Fruit fly (Drosophila melanogaster): ENCODE results near the gene CG42711.

DNA sequence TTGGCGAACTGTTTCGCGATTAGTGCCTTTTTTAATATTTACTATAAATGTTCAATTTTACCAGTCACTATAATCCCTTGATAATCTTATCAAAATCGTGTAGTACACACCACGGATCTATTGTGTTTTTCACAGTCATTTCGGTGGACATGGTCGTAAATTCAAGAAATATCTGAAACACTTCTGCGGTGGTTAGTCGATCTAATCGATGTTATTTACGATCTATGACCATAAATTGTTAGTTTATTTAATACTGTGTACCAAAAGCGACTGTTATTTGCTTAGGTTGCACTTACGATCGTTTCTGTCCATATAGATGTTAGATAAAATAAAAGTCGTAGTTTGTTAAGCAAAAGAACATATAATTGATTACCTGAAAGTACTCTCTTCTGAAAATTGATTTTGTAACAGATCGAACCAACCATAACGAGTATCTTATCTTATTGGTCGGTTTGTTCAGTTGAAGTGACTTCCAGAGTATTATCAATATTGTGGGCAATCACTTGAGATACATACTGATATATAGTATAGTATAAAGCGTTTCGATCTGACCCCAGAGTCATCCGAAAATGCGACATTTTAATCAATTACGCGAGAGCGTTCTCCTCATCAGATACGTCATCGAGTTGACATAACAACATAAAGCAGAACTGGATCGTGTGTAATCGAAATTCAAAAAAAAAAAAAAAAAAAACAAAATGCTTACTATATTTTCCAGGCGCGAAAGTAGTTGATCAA lies 25.1 kb downstream of the CG42711 start:
- TF ChIP-seq Hr83 (GFP tag; optimal IDR thresholded peaks at IDR 0.05; ENCODE audit: poor library complexity, severe bottlenecking) (no peak), h (GFP tag; optimal IDR thresholded peaks at IDR 0.05) (no peak), HLH106 (tag; optimal IDR thresholded peaks at IDR 0.05) (no peak), Abd-B (GFP tag; optimal IDR thresholded peaks at IDR 0.05) (no peak), psq (GFP tag; optimal IDR thresholded peaks at IDR 0.05) (no peak), foxo (GFP tag; optimal IDR thresholded peaks at IDR 0.05) (no peak), lola (GFP tag; optimal IDR thresholded peaks at IDR 0.05) (no peak), usp (GFP tag; optimal IDR thresholded peaks at IDR 0.05) (no peak), CG32264 (GFP tag; optimal IDR thresholded peaks at IDR 0.05) (no peak)

Measured in whole organism, wandering third instar larva.